Worm (Caenorhabditis elegans): ENCODE data around the gene ipla-5.

DNA sequence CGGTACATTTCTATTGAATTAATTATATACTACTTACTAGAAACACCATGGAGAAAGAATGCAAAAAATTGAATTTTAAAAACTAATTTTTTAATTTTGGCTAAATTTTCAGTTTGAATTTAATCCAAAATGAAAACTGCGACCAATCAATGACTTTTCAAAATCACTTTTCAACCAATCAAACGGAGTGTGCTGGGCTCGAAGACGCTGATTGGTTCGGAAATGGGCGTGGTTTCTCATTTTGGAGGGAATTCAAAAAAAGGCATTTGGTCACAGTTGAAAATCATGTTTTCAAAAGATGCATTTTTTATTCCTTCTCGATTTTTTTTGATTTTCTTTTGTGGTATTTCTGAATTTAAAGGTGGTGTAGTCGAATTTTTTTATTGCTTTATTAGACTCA lies 33.9 kb downstream of the ipla-5 start:
- TF ChIP-seq hmg-4 (GFP tag; optimal IDR thresholded peaks at IDR 0.05), result no peak
- no peak for TF ChIP-seq ama-1 (optimal IDR thresholded peaks at IDR 0.05)

Measured in whole organism, early embryonic.